Worm (Caenorhabditis elegans) whole organism, late embryonic: ENCODE data around the gene T13F3.8.

Experiments
- K02D7.2 ChIP-seq: sonication (generic microtip); optimal IDR thresholded peaks from 2 replicates; lab custom pipeline; 2017; ENCODE audit warnings: mild to moderate bottlenecking, missing genetic modification characterization, missing compliant biosample characterization
- elt-2 ChIP-seq: sonication (generic microtip); optimal IDR thresholded peaks from 2 replicates; lab custom pipeline; 2016; ENCODE audit warnings: missing genetic modification reagents, missing genetic modification characterization, missing compliant biosample characterization

DNA sequence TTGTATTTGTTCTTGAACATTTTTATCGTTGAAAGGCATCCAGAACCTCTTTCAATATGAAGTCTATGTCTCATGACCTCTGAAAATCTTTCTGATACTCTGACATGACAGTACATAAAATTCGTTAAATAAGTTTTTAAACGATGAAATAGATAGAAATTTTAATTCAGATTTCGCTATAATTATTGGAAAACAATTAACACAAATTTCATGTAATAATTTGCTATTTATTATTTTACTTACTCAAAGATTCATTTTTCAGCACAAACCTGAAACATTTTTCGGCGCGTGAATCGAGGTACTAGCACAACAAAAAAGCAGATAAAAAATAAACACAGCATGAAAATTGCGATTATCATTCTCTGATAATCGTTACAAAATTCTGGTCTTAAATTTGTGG lies 3.1 kb upstream of the T13F3.8 start, which contains the start of gene T13F3.4:
- TF ChIP-seq elt-2 (no peak), K02D7.2 (tag; lab: Kevin White, UChicago) (no peak)
